Worm (Caenorhabditis elegans) whole organism, L4 larva: ENCODE measurements around the gene talp-3.

ENCODE experiments used
- attf-4 ChIP-seq: sonication (generic microtip); optimal IDR thresholded peaks from 3 replicates; lab custom pipeline; 2017; ENCODE audit warnings: missing biosample characterization, missing genetic modification characterization
- dmd-8 ChIP-seq: fragments of 200-800 bp; sonication (Bioruptor generic); IDR thresholded peaks from 2 replicates; pipeline ENCODE4 v1.3.6; 2022; ENCODE audit warnings: missing genetic modification characterization, missing compliant biosample characterization
- duxl-1 ChIP-seq: sonication (generic microtip); optimal IDR thresholded peaks from 2 replicates; lab custom pipeline; 2016; ENCODE audit warnings: mild to moderate bottlenecking, missing genetic modification characterization, moderate library complexity, missing compliant biosample characterization; ENCODE audit not compliant: poor library complexity
- lin-15B ChIP-seq: fragments of 150-350 bp; sonication (generic microtip); optimal IDR thresholded peaks from 3 replicates; lab custom pipeline; 2014; ENCODE audit warnings: missing biosample characterization, missing genetic modification characterization
- madf-5 ChIP-seq, 2 experiments: fragments of 200-800 bp; sonication (Bioruptor generic); IDR thresholded peaks; 2 replicates each; pipeline ENCODE4 v1.3.6; 2022; ENCODE audit warnings: missing compliant biosample characterization in 2 of 2, missing genetic modification characterization in 2 of 2
- spr-3 ChIP-seq: fragments of 200-800 bp; sonication (Bioruptor generic); optimal IDR thresholded peaks from 2 replicates; lab custom pipeline; 2018; ENCODE audit warnings: mild to moderate bottlenecking, missing genetic modification characterization, missing compliant biosample characterization

Gene talp-3

DNA sequence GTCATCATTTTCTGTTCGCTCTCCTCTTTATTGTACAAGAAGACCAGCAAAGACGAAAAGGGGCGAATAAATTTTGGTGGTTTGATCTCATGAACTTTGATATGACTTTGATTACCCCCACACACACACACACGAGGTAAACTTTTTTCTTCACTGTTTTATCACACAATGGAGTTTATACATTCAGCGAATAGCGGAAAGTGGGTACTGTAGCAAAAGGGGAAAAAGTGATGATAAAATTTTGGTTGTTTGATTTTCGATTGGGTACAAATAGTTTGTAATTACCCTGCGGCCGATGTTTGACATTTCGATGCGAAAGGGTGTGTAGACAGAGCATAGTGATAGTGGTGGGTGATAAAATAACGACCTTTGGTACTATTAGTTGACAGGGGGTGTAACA, 58.9 kb downstream of the talp-3 start (continued):
- TF ChIP-seq madf-5 (GFP tag; IDR thresholded peaks at IDR 0.05; lab: Robert Waterston, UW) (no peak), dmd-8 (GFP tag; lab: Robert Waterston, UW) (no peak), attf-4 (no peak), spr-3 (GFP tag; lab: Kevin White, UChicago) (no peak), lin-15B (no peak), duxl-1 (tag; lab: Kevin White, UChicago) (no peak)
